Fruit fly (Drosophila melanogaster) whole organism, embryonic: ENCODE data around the gene uif.

Source experiments
- Atf-2 ChIP-seq: fragments of 200-800 bp; sonication (Bioruptor generic); optimal IDR thresholded peaks from 2 replicates; lab custom pipeline; 2016; ENCODE audit warnings: missing biosample characterization, missing genetic modification characterization
- Atf6 ChIP-seq: fragments of 200-800 bp; sonication (Bioruptor generic); IDR thresholded peaks from 2 replicates; pipeline ENCODE4 v1.3.6; 2022; ENCODE audit warnings: missing biosample characterization, missing genetic modification characterization
- CG10147 ChIP-seq: fragments of 200-800 bp; sonication (Bioruptor generic); optimal IDR thresholded peaks from 2 replicates; lab custom pipeline; 2019; ENCODE audit warnings: missing biosample characterization, mild to moderate bottlenecking, missing genetic modification characterization, moderate library complexity
- CG10462 ChIP-seq: fragments of 200-800 bp; sonication (Bioruptor generic); optimal IDR thresholded peaks from 2 replicates; lab custom pipeline; 2016; ENCODE audit warnings: missing biosample characterization, missing genetic modification characterization
- CG11695 ChIP-seq: fragments of 200-800 bp; sonication (Bioruptor generic); IDR thresholded peaks from 3 replicates; pipeline ENCODE4 v1.3.6; 2022; ENCODE audit warnings: missing biosample characterization, missing genetic modification characterization
- CG12219 ChIP-seq: fragments of 200-800 bp; sonication (Bioruptor generic); optimal IDR thresholded peaks from 3 replicates; lab custom pipeline; 2018; ENCODE audit warnings: missing biosample characterization, mild to moderate bottlenecking, missing genetic modification characterization
- CG12744 ChIP-seq: fragments of 200-800 bp; sonication (Bioruptor generic); optimal IDR thresholded peaks from 2 replicates; lab custom pipeline; 2016; ENCODE audit warnings: missing biosample characterization, missing genetic modification characterization
- CG13123 ChIP-seq: fragments of 200-800 bp; sonication (Bioruptor generic); optimal IDR thresholded peaks from 2 replicates; lab custom pipeline; 2016; ENCODE audit warnings: missing biosample characterization, missing genetic modification characterization
- CG13424 ChIP-seq: fragments of 200-800 bp; sonication (Bioruptor generic); optimal IDR thresholded peaks from 2 replicates; lab custom pipeline; 2019; ENCODE audit warnings: missing biosample characterization, mild to moderate bottlenecking, missing genetic modification characterization, moderate library complexity
- CG1529 ChIP-seq: fragments of 200-800 bp; sonication (Bioruptor generic); optimal IDR thresholded peaks from 3 replicates; lab custom pipeline; 2018; ENCODE audit warnings: missing biosample characterization, missing genetic modification characterization
- CG17568 ChIP-seq: fragments of 200-800 bp; sonication (Bioruptor generic); optimal IDR thresholded peaks from 2 replicates; lab custom pipeline; 2018; ENCODE audit warnings: missing biosample characterization, mild to moderate bottlenecking, missing genetic modification characterization, moderate library complexity
- CG18599 ChIP-seq: fragments of 200-800 bp; sonication (Bioruptor generic); optimal IDR thresholded peaks from 3 replicates; lab custom pipeline; 2017; ENCODE audit warnings: missing biosample characterization, missing genetic modification characterization, mild to moderate bottlenecking, moderate library complexity, missing genetic modification reagents
- CG31441 ChIP-seq: fragments of 200-800 bp; sonication (Bioruptor generic); IDR thresholded peaks from 2 replicates; pipeline ENCODE4 v1.3.6; 2022; ENCODE audit warnings: missing biosample characterization, missing genetic modification characterization
- CG34376 ChIP-seq: fragments of 200-800 bp; sonication (Bioruptor generic); optimal IDR thresholded peaks from 2 replicates; lab custom pipeline; 2018; ENCODE audit warnings: missing biosample characterization, mild to moderate bottlenecking, missing genetic modification characterization
- CG4360 ChIP-seq: fragments of 200-800 bp; sonication (Bioruptor generic); IDR thresholded peaks from 2 replicates; pipeline ENCODE4 v1.3.6; 2022; ENCODE audit warnings: missing biosample characterization, missing genetic modification characterization
- CG43689 ChIP-seq: fragments of 200-800 bp; sonication (Bioruptor generic); IDR thresholded peaks from 2 replicates; pipeline ENCODE4 v1.3.6; 2022; ENCODE audit warnings: missing biosample characterization, missing genetic modification characterization
- CG5245 ChIP-seq: fragments of 200-800 bp; sonication (Bioruptor generic); optimal IDR thresholded peaks from 3 replicates; lab custom pipeline; 2016; ENCODE audit warnings: missing biosample characterization, missing genetic modification characterization
- CG7987 ChIP-seq: fragments of 200-800 bp; sonication (Bioruptor generic); optimal IDR thresholded peaks from 2 replicates; lab custom pipeline; 2018; ENCODE audit warnings: missing biosample characterization, mild to moderate bottlenecking, missing genetic modification characterization, moderate library complexity
- CG8089 ChIP-seq: fragments of 200-800 bp; sonication (Bioruptor generic); optimal IDR thresholded peaks from 3 replicates; lab custom pipeline; 2016; ENCODE audit warnings: missing biosample characterization, missing genetic modification characterization
- CG8290 ChIP-seq, 3 experiments: fragments of 200-800 bp; sonication (Bioruptor generic); optimal IDR thresholded peaks; 2 replicates each; lab custom pipeline; 2016 to 2019; ENCODE audit warnings: missing biosample characterization in 3 of 3, missing genetic modification characterization in 3 of 3, mild to moderate bottlenecking in 2 of 3, moderate library complexity in 1 of 3
- CG8944 ChIP-seq: fragments of 200-800 bp; sonication (Bioruptor generic); optimal IDR thresholded peaks from 3 replicates; lab custom pipeline; 2016; ENCODE audit warnings: missing biosample characterization, missing genetic modification characterization
- CG9817 ChIP-seq: fragments of 200-800 bp; sonication (Bioruptor generic); optimal IDR thresholded peaks from 2 replicates; lab custom pipeline; 2018; ENCODE audit warnings: missing biosample characterization, mild to moderate bottlenecking, missing genetic modification characterization, moderate library complexity
- Eip74EF ChIP-seq, 2 experiments: fragments of 200-800 bp in 1 of 2; fragments of >200 bp in 1 of 2; sonication (Bioruptor generic) in 1 of 2; optimal IDR thresholded peaks; 2 replicates each; lab custom pipeline; 2017 to 2019; ENCODE audit warnings: missing biosample characterization in 2 of 2, missing genetic modification characterization in 2 of 2, mild to moderate bottlenecking in 1 of 2, moderate library complexity in 1 of 2
- H15 ChIP-seq: fragments of 200-800 bp; sonication (Bioruptor generic); IDR thresholded peaks from 3 replicates; pipeline ENCODE4 v1.3.6; 2022; ENCODE audit warnings: missing biosample characterization, missing genetic modification characterization
- Jarid2 ChIP-seq: fragments of 200-800 bp; sonication (Bioruptor generic); optimal IDR thresholded peaks from 3 replicates; lab custom pipeline; 2017; ENCODE audit warnings: mild to moderate bottlenecking, missing biosample characterization, missing genetic modification reagents, missing genetic modification characterization
- Myb ChIP-seq: fragments of 200-800 bp; sonication (Bioruptor generic); optimal IDR thresholded peaks from 2 replicates; lab custom pipeline; 2016; ENCODE audit warnings: missing biosample characterization, missing genetic modification characterization
- Nf-YA ChIP-seq: fragments of 200-800 bp; sonication (Bioruptor generic); IDR thresholded peaks from 2 replicates; pipeline ENCODE4 v1.3.6; 2022; ENCODE audit warnings: missing biosample characterization, missing genetic modification characterization
- Side ChIP-seq: fragments of 200-800 bp; sonication (Bioruptor generic); optimal IDR thresholded peaks from 2 replicates; lab custom pipeline; 2016; ENCODE audit warnings: missing biosample characterization, missing genetic modification characterization
- Sin3A ChIP-seq: fragments of >200 bp; optimal IDR thresholded peaks from 2 replicates; lab custom pipeline; 2018
- ase ChIP-seq: fragments of 200-800 bp; sonication (Bioruptor generic); IDR thresholded peaks from 3 replicates; pipeline ENCODE4 v1.3.6; 2022; ENCODE audit warnings: missing biosample characterization, missing genetic modification characterization
- az2 ChIP-seq: fragments of 200-800 bp; sonication (Bioruptor generic); optimal IDR thresholded peaks from 3 replicates; lab custom pipeline; 2016; ENCODE audit warnings: missing biosample characterization, missing genetic modification characterization
- bcd ChIP-seq: fragments of 200-800 bp; sonication (Bioruptor generic); optimal IDR thresholded peaks from 2 replicates; lab custom pipeline; 2017; ENCODE audit warnings: missing biosample characterization, mild to moderate bottlenecking, missing genetic modification characterization
- caup ChIP-seq: fragments of 200-800 bp; sonication (Bioruptor generic); optimal IDR thresholded peaks from 3 replicates; lab custom pipeline; 2017; ENCODE audit warnings: missing biosample characterization, mild to moderate bottlenecking, missing genetic modification characterization, moderate library complexity; ENCODE audit not compliant: severe bottlenecking
- chif ChIP-seq, 2 experiments: fragments of 200-800 bp; sonication (Bioruptor generic); optimal IDR thresholded peaks; 3 replicates each; lab custom pipeline; 2016; ENCODE audit warnings: missing biosample characterization in 2 of 2, missing genetic modification characterization in 2 of 2
- crp ChIP-seq, 2 experiments: fragments of 200-800 bp; sonication (Bioruptor generic); optimal IDR thresholded peaks; 2 replicates in 1 of 2; 3 replicates in 1 of 2; lab custom pipeline; 2017; ENCODE audit warnings: missing biosample characterization in 2 of 2, missing genetic modification characterization in 2 of 2, mild to moderate bottlenecking in 1 of 2, moderate library complexity in 1 of 2
- dati ChIP-seq: fragments of 200-800 bp; sonication (Bioruptor generic); IDR thresholded peaks from 2 replicates; pipeline ENCODE4 v1.3.6; 2022; ENCODE audit warnings: missing biosample characterization, missing genetic modification characterization
- dmrt99B ChIP-seq: fragments of 200-800 bp; sonication (Bioruptor generic); optimal IDR thresholded peaks from 2 replicates; lab custom pipeline; 2018; ENCODE audit warnings: missing biosample characterization, mild to moderate bottlenecking, missing genetic modification characterization, moderate library complexity
- eve ChIP-seq, 2 experiments: fragments of >200 bp; optimal IDR thresholded peaks; 2 replicates each; lab custom pipeline; 2017; ENCODE audit warnings: missing biosample characterization in 2 of 2, missing genetic modification characterization in 2 of 2
- gce ChIP-seq: fragments of 200-800 bp; sonication (Bioruptor generic); IDR thresholded peaks from 3 replicates; pipeline ENCODE4 v1.3.6; 2022; ENCODE audit warnings: missing biosample characterization, missing genetic modification characterization
- grau ChIP-seq: fragments of 200-800 bp; optimal IDR thresholded peaks from 3 replicates; lab custom pipeline; 2019; ENCODE audit warnings: missing biosample characterization, mild to moderate bottlenecking, missing genetic modification characterization, moderate library complexity
- hb ChIP-seq: fragments of 200-800 bp; sonication (Bioruptor generic); IDR thresholded peaks from 3 replicates; pipeline ENCODE4 v1.3.6; 2022; ENCODE audit warnings: missing biosample characterization, missing genetic modification characterization; ENCODE audit not compliant: partially characterized antibody
- kni ChIP-seq: fragments of 200-800 bp; sonication (Bioruptor generic); optimal IDR thresholded peaks from 3 replicates; lab custom pipeline; 2017; ENCODE audit warnings: mild to moderate bottlenecking, missing biosample characterization, missing genetic modification reagents, missing genetic modification characterization
- knrl ChIP-seq: fragments of 200-800 bp; sonication (Bioruptor generic); IDR thresholded peaks from 3 replicates; pipeline ENCODE4 v1.3.6; 2022; ENCODE audit warnings: missing biosample characterization, missing genetic modification characterization; ENCODE audit not compliant: partially characterized antibody
- lbe ChIP-seq: fragments of 200-800 bp; sonication (Bioruptor generic); optimal IDR thresholded peaks from 2 replicates; lab custom pipeline; 2016; ENCODE audit warnings: missing biosample characterization, mild to moderate bottlenecking, missing genetic modification characterization
- luna ChIP-seq: fragments of 200-800 bp; sonication (Bioruptor generic); optimal IDR thresholded peaks from 2 replicates; lab custom pipeline; 2016; ENCODE audit warnings: missing biosample characterization, missing genetic modification characterization
- nmo ChIP-seq: fragments of 200-800 bp; sonication (Bioruptor generic); optimal IDR thresholded peaks from 2 replicates; lab custom pipeline; 2018; ENCODE audit warnings: missing biosample characterization, mild to moderate bottlenecking, missing genetic modification characterization, moderate library complexity
- sqz ChIP-seq: fragments of 200-800 bp; sonication (Bioruptor generic); optimal IDR thresholded peaks from 3 replicates; lab custom pipeline; 2018; ENCODE audit warnings: missing biosample characterization, mild to moderate bottlenecking, missing genetic modification characterization
- tap ChIP-seq: fragments of 200-800 bp; optimal IDR thresholded peaks from 3 replicates; lab custom pipeline; 2019; ENCODE audit warnings: missing biosample characterization, mild to moderate bottlenecking, missing genetic modification characterization, moderate library complexity
- tgo ChIP-seq: fragments of 200-800 bp; sonication (Bioruptor generic); IDR thresholded peaks from 3 replicates; pipeline ENCODE4 v1.3.6; 2022; ENCODE audit warnings: missing biosample characterization, missing genetic modification characterization
- vvl ChIP-seq: fragments of 200-800 bp; sonication (Bioruptor generic); IDR thresholded peaks from 2 replicates; pipeline ENCODE4 v1.3.6; 2022; ENCODE audit warnings: missing biosample characterization, missing genetic modification characterization

Gene uif

DNA sequence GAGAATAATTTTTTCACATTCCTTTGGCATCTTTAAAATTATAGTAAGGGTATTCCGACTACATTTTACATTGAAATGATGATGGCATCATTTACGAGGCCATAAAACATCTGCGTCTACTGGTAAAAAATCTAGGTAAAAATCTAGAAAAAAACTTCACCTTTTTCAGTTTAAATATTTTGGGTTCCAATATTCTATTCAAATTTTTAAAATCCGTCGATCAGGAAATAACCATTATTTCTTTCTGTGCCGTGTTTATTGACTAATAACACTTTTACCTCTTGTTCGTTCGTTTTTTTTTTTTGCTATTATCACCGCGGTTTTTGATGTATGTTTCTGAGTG is 29.2 kb upstream of the uif start (continued):
- TF ChIP-seq vvl (GFP tag; lab: Robert Waterston, UW), result peak; percentile 70; the same call in 1 of the 2 replicates
- TF ChIP-seq bcd (GFP tag; lab: Kevin White, UChicago), result peak; percentile 5
- TF ChIP-seq CG9817 (tag; lab: Kevin White, UChicago), result no peak
- TF ChIP-seq CG7987 (GFP tag; lab: Kevin White, UChicago), result no peak
- peak; percentile 39 for TF ChIP-seq CG12219
- TF ChIP-seq CG8290 (GFP tag; optimal IDR thresholded peaks at IDR 0.05; lab: Kevin White, UChicago), result no peak
- no peak for TF ChIP-seq CG8290 (tag; optimal IDR thresholded peaks at IDR 0.05; lab: Kevin White, UChicago)
- TF ChIP-seq kni (GFP tag; lab: Kevin White, UChicago), result no peak
- TF ChIP-seq Sin3A (lab: Kevin White, UChicago), result no peak
- peak; percentile 59 for TF ChIP-seq CG31441
- TF ChIP-seq CG10147 (GFP tag; lab: Kevin White, UChicago), result no peak
- no peak for TF ChIP-seq luna
- no peak for TF ChIP-seq dati (GFP tag; lab: Robert Waterston, UW)
- no peak for TF ChIP-seq Eip74EF (GFP tag; optimal IDR thresholded peaks at IDR 0.05; lab: Kevin White, UChicago)
- peak; percentile 76 for TF ChIP-seq CG11695
- peak; percentile 53 for TF ChIP-seq CG8089 (GFP tag; lab: Kevin White, UChicago)
- TF ChIP-seq CG34376 (GFP tag; lab: Kevin White, UChicago), result no peak
- peak; percentile 69 for TF ChIP-seq dmrt99B
- peak; percentile 24 for TF ChIP-seq tap (tag; lab: Kevin White, UChicago)
- peak; percentile 43; the same call in 1 of the 3 replicates for TF ChIP-seq gce (GFP tag; lab: Robert Waterston, UW)
- no peak for TF ChIP-seq knrl
- no peak for TF ChIP-seq CG10462
- TF ChIP-seq ase, result 0 out of 3 replicates have a peak, but pooled peaks have one; percentile 51
- TF ChIP-seq chif (GFP tag; optimal IDR thresholded peaks at IDR 0.05; lab: Kevin White, UChicago), result peak; percentile 56 to 64
- peak; percentile 21; the same call in 1 of the 2 replicates for TF ChIP-seq CG4360
- TF ChIP-seq sqz (GFP tag; lab: Kevin White, UChicago), result no peak
- TF ChIP-seq grau (tag; lab: Kevin White, UChicago), result peak; percentile 38
- TF ChIP-seq Nf-YA (GFP tag; lab: Robert Waterston, UW), result peak; percentile 49
- TF ChIP-seq lbe (GFP tag; lab: Kevin White, UChicago), result peak; percentile 66
- peak; percentile 71 for TF ChIP-seq tgo
- TF ChIP-seq Atf-2 (GFP tag; lab: Kevin White, UChicago), result peak; percentile 46
- peak; percentile 41 for TF ChIP-seq az2
- peak; percentile 45 for TF ChIP-seq Myb (GFP tag; lab: Kevin White, UChicago)
- no peak for TF ChIP-seq hb (GFP tag; lab: Robert Waterston, UW)
- TF ChIP-seq CG1529, result peak; percentile 9
- TF ChIP-seq CG12744 (GFP tag; lab: Kevin White, UChicago), result peak; percentile 21
- no peak for TF ChIP-seq CG43689 (GFP tag; lab: Robert Waterston, UW)
- no peak for TF ChIP-seq CG13123
- peak in 1 of 2 experiments; percentile 70 for TF ChIP-seq eve (GFP tag; optimal IDR thresholded peaks at IDR 0.05; lab: Kevin White, UChicago)
- TF ChIP-seq crp (GFP tag; optimal IDR thresholded peaks at IDR 0.05; lab: Kevin White, UChicago), result no peak
- TF ChIP-seq Atf6 (GFP tag; lab: Robert Waterston, UW), result no peak; the same call in 1 of the 2 replicates
- TF ChIP-seq Side (GFP tag; lab: Kevin White, UChicago), result peak; percentile 42
- peak; percentile 22 for TF ChIP-seq CG17568 (GFP tag; lab: Kevin White, UChicago)
- no peak; the same call in 2 of the 3 replicates for TF ChIP-seq H15 (GFP tag; lab: Robert Waterston, UW)
- peak; percentile 52 for TF ChIP-seq CG18599 (GFP tag; lab: Kevin White, UChicago)
- no peak for TF ChIP-seq CG5245 (GFP tag; lab: Kevin White, UChicago)
- peak; percentile 61 for TF ChIP-seq CG13424 (tag; lab: Kevin White, UChicago)
- TF ChIP-seq caup (GFP tag; lab: Kevin White, UChicago), result peak; percentile 48
- peak; percentile 37 for TF ChIP-seq nmo (GFP tag; lab: Kevin White, UChicago)
- no peak for TF ChIP-seq Jarid2
- TF ChIP-seq CG8944 (GFP tag; lab: Kevin White, UChicago), result peak; percentile 62
